Worm (Caenorhabditis elegans): ENCODE measurements around the gene czw-1.

czw-1 gene

DNA sequence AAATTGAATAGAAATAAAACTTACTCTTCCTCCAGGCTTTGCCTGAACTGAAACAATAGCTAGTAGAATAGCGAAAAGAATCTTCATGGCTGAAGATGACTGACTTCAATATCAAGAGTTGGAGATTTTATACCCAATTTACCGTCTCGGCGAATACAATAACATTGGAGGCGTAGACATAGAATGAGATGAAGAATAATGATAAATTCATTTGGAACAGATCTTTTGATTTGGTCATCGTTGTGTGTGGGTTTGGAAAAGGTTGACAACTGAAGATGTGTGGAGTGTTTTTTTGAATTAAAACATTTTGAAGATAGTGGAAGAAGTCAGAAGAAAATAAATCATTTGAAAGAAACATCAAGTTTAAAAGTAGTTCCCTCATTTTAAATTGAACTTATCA is 29.6 kb upstream of the czw-1 start, which contains the start of gene F57H12.6:
F57H12.6 (minus strand) TSS at position 101 of the 400 bp plus-strand sequence.
- no peak for TF ChIP-seq blmp-1 (tag; optimal IDR thresholded peaks at IDR 0.05)
- no peak for TF ChIP-seq sptf-1 (tag; optimal IDR thresholded peaks at IDR 0.05)
- no peak for TF ChIP-seq pha-4 (tag; optimal IDR thresholded peaks at IDR 0.05)
- TF ChIP-seq zip-8 (tag; optimal IDR thresholded peaks at IDR 0.05): no peak

DNA sequence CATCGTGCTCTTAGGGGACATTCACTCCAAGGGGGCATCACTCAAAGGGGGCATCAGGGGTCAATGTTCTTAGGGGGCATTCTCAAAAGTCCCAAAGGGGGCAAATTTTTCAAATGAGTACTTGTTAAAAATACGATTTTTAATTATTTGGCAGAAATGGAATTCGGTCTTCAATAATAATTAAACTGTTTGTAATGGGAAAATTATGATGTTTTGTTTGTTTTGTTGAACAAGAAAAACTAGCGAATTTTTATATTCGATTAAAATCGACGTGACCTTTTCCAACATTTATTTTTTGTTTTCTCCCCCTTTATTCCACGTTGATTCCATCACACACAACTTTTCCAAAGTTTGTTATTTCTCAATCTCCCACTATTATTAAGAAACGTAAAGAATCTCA is 20.4 kb upstream of the czw-1 start, which contains the start of gene F57H12.5:
F57H12.5 (plus strand) TSS at position 301 of the 400 bp plus-strand sequence.
- TF ChIP-seq ces-1 (GFP tag; optimal IDR thresholded peaks at IDR 0.05): no peak
- TF ChIP-seq hlh-1 (tag; optimal IDR thresholded peaks at IDR 0.05): no peak
- no peak for TF ChIP-seq lin-32 (GFP tag; optimal IDR thresholded peaks at IDR 0.05)
- no peak for TF ChIP-seq nhr-28 (tag; optimal IDR thresholded peaks at IDR 0.05)
- no peak for TF ChIP-seq drap-1 (GFP tag; optimal IDR thresholded peaks at IDR 0.05)
- TF ChIP-seq ceh-43 (GFP tag; optimal IDR thresholded peaks at IDR 0.05): no peak
- TF ChIP-seq cnd-1 (tag; optimal IDR thresholded peaks at IDR 0.05): no peak
- TF ChIP-seq pha-4 (tag; optimal IDR thresholded peaks at IDR 0.05): no peak
- TF ChIP-seq mab-5 (tag; optimal IDR thresholded peaks at IDR 0.05): no peak
- no peak for TF ChIP-seq M03D4.4 (tag; optimal IDR thresholded peaks at IDR 0.05)
- TF ChIP-seq unc-39 (tag; optimal IDR thresholded peaks at IDR 0.05): no peak

DNA sequence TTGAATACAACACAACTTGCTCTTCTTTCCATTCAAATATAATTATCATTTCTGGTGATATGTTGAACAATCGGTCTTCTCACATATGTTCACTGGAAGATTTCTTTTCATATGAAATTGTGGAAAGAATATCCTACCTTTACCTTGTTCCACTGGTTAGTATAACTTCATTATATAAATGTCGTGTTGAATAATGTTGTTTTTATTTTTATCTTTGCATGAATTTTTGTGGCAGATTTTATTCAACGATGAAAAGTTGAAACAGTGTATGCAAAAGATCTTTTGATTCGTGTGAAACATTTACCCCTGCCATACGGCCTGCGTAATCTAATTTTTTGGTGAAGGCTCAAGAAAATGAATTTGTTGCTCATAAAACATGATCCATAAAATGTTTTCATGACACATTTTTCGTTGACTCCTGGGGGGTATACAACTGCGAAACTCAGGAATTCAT is 15.3 kb upstream of the czw-1 start:
- TF ChIP-seq flh-1 (GFP tag; optimal IDR thresholded peaks at IDR 0.05) (no peak), ceh-83 (GFP tag; optimal IDR thresholded peaks at IDR 0.05) (no peak), sptf-1 (tag; optimal IDR thresholded peaks at IDR 0.05) (no peak), hlh-1 (tag; optimal IDR thresholded peaks at IDR 0.05) (no peak), elt-1 (tag; optimal IDR thresholded peaks at IDR 0.05; ENCODE audit: borderline replicate concordance, insufficient read depth) (no peak), nhr-28 (tag; optimal IDR thresholded peaks at IDR 0.05) (no peak), lsy-2 (tag; optimal IDR thresholded peaks at IDR 0.05) (no peak), elt-3 (tag; optimal IDR thresholded peaks at IDR 0.05) (no peak), ztf-11 (tag; optimal IDR thresholded peaks at IDR 0.05) (no peak)

DNA sequence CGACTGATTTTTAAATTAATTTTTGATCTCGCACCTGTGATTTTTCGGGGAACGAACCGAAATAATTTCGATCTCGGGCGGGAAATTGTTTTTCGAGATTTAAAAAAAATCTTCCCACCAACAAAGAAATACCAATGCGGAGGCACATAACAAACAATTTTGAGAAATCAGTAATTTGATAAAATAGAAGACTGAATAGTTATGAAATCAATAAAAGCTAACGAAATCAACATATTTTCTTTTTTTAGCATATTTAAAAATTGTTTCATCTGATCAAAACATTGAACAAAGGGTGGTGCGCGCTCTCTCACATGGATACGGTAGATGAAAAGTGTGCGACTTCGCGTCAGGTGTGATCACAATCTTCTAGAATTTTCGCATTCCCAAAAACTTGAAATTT is 11.5 kb upstream of the czw-1 start:
- TF ChIP-seq pha-4 (tag; optimal IDR thresholded peaks at IDR 0.05) (no peak), mep-1 (tag; optimal IDR thresholded peaks at IDR 0.05) (no peak), tbx-8 (GFP tag; optimal IDR thresholded peaks at IDR 0.05) (no peak), snpc-4 (tag; optimal IDR thresholded peaks at IDR 0.05) (no peak), mls-2 (tag; optimal IDR thresholded peaks at IDR 0.05) (no peak), nhr-12 (tag; optimal IDR thresholded peaks at IDR 0.05) (no peak), sptf-1 (tag; optimal IDR thresholded peaks at IDR 0.05) (no peak), ces-1 (GFP tag; optimal IDR thresholded peaks at IDR 0.05) (no peak), sem-2 (GFP tag; optimal IDR thresholded peaks at IDR 0.05) (no peak), ceh-43 (GFP tag; optimal IDR thresholded peaks at IDR 0.05) (no peak), nhr-2 (tag; optimal IDR thresholded peaks at IDR 0.05) (no peak), zip-8 (tag; optimal IDR thresholded peaks at IDR 0.05) (no peak), ham-2 (GFP tag; optimal IDR thresholded peaks at IDR 0.05) (no peak), unc-62 (GFP tag; optimal IDR thresholded peaks at IDR 0.05) (no peak), bed-3 (GFP tag; optimal IDR thresholded peaks at IDR 0.05) (no peak), unc-39 (tag; optimal IDR thresholded peaks at IDR 0.05) (no peak), lin-32 (GFP tag; optimal IDR thresholded peaks at IDR 0.05) (no peak), hlh-1 (tag; optimal IDR thresholded peaks at IDR 0.05) (no peak), unc-120 (tag; optimal IDR thresholded peaks at IDR 0.05; ENCODE audit: poor library complexity, severe bottlenecking) (no peak), nhr-76 (tag; optimal IDR thresholded peaks at IDR 0.05) (no peak)

DNA sequence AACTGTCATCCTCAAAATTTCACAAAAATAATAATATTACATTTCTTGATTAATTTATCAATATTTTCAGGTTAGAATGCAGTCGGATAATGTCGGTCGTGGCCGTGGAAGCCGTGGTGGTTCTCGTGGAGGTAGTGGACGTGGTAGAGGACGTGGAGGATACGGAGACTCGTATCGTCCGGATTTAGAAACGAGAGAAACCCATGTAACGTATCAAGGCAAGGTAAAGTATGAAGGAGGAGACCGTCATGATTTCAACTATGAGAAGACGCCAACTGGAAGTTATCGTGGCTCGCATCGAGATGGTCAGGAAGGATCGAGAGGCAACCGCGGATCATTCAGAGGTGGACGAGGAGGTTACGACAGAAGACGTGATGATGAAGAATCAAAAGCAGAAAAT is 10.9 kb upstream of the czw-1 start, which contains the start of gene frpr-10:
frpr-10 (plus strand) TSS at position 301 of the 400 bp plus-strand sequence.
- TF ChIP-seq bed-3 (GFP tag; optimal IDR thresholded peaks at IDR 0.05) (no peak), sptf-1 (tag; optimal IDR thresholded peaks at IDR 0.05) (no peak), lsy-2 (tag; optimal IDR thresholded peaks at IDR 0.05) (no peak), ceh-83 (GFP tag; optimal IDR thresholded peaks at IDR 0.05) (no peak), nhr-12 (tag; optimal IDR thresholded peaks at IDR 0.05) (no peak), nhr-237 (tag; optimal IDR thresholded peaks at IDR 0.05) (no peak), drap-1 (GFP tag; optimal IDR thresholded peaks at IDR 0.05) (no peak), nhr-2 (tag; optimal IDR thresholded peaks at IDR 0.05) (no peak)
